Worm (Caenorhabditis elegans): Measurements from ENCODE around the gene M03E7.2.
"Not testable (repeated sequence)": the region's sequence is repeated elsewhere in the genome, so short reads cannot be mapped to it uniquely, and the experiment has no call there.

The M03E7.2 gene

ce11 chrV:5660604-5661209 lies 43.3 kb downstream of the M03E7.2 start, which contains the start of the genes mut-14 and C14C11.2:
mut-14 (minus strand) TSS chrV:5660704.
C14C11.2 (plus strand) TSS chrV:5661159.
- no peak for TF ChIP-seq pqm-1 (tag; optimal IDR thresholded peaks at IDR 0.05)
- no peak for TF ChIP-seq irx-1 (tag; optimal IDR thresholded peaks at IDR 0.05)
- no peak for TF ChIP-seq ceh-90 (tag; optimal IDR thresholded peaks at IDR 0.05)
- no peak for TF ChIP-seq sup-37 (GFP tag; optimal IDR thresholded peaks at IDR 0.05)
- TF ChIP-seq aha-1 (tag; optimal IDR thresholded peaks at IDR 0.05), result no peak
- no peak for TF ChIP-seq elt-2 (tag; optimal IDR thresholded peaks at IDR 0.05)
- TF ChIP-seq lin-39 (tag; optimal IDR thresholded peaks at IDR 0.05), result no peak
- no peak for TF ChIP-seq nhr-77 (tag; optimal IDR thresholded peaks at IDR 0.05)
- no peak for TF ChIP-seq unc-130 (tag; optimal IDR thresholded peaks at IDR 0.05)
- TF ChIP-seq snu-23 (GFP tag; optimal IDR thresholded peaks at IDR 0.05), result no peak
- no peak for TF ChIP-seq nhr-47 (tag; optimal IDR thresholded peaks at IDR 0.05)
- TF ChIP-seq lin-13 (GFP tag; optimal IDR thresholded peaks at IDR 0.05), result no peak
- no peak for TF ChIP-seq swsn-7 (tag; optimal IDR thresholded peaks at IDR 0.05)
- no peak for TF ChIP-seq ama-1 (optimal IDR thresholded peaks at IDR 0.05)
- TF ChIP-seq egl-27 (tag; optimal IDR thresholded peaks at IDR 0.05), result no peak
- TF ChIP-seq dsc-1 (tag; optimal IDR thresholded peaks at IDR 0.05), result no peak

- TF ChIP-seq pqm-1, elt-3, nhr-20 (tag; optimal IDR thresholded peaks at IDR 0.05): not testable (repeated sequence)
Measured at ce11 chrV:5663317-5663716, 45.9 kb downstream of the M03E7.2 start, which contains the start of gene C14C11.1. C14C11.1 (plus strand) TSS chrV:5663617.

ce11 chrV:5666036-5666729 lies 48.8 kb downstream of the M03E7.2 start, which contains the start of gene C14C11.7:
C14C11.7 (minus strand) TSS chrV:5666086.
- TF ChIP-seq rnt-1 (tag; optimal IDR thresholded peaks at IDR 0.05) (no peak), sox-4 (tag; optimal IDR thresholded peaks at IDR 0.05) (no peak), blmp-1 (tag; optimal IDR thresholded peaks at IDR 0.05) (no peak), fos-1 (tag; optimal IDR thresholded peaks at IDR 0.05) (no peak), Y116A8C.19 (tag; optimal IDR thresholded peaks at IDR 0.05; ENCODE audit: borderline replicate concordance) (no peak)

ce11 chrV:5667337-5667736 lies 49.9 kb downstream of the M03E7.2 start:
- TF ChIP-seq pqm-1 (tag; optimal IDR thresholded peaks at IDR 0.05) (no peak), efl-1 (optimal IDR thresholded peaks at IDR 0.05) (no peak), efl-1 (GFP tag; optimal IDR thresholded peaks at IDR 0.05 in 1 of 2) (peak in 1 of 2 experiments; percentile 92), nhr-12 (tag; optimal IDR thresholded peaks at IDR 0.05) (no peak), lin-35 (GFP tag; optimal IDR thresholded peaks at IDR 0.05) (peak in 1 of 2 experiments; percentile 3), grh-1 (GFP tag; IDR thresholded peaks at IDR 0.05) (0 out of 2 replicates have a peak, but pooled peaks have one; percentile 17), lin-15B (tag; optimal IDR thresholded peaks at IDR 0.05) (no peak), fos-1 (tag; optimal IDR thresholded peaks at IDR 0.05) (no peak), aha-1 (tag; optimal IDR thresholded peaks at IDR 0.05) (no peak), lsy-2 (tag; optimal IDR thresholded peaks at IDR 0.05) (no peak), nhr-47 (tag; optimal IDR thresholded peaks at IDR 0.05) (peak; percentile 36), nhr-90 (tag; optimal IDR thresholded peaks at IDR 0.05; ENCODE audit: poor library complexity) (peak; percentile 59), nhr-19 (GFP tag; conservative IDR thresholded peaks at IDR 0.05) (no peak), nhr-85 (tag) (peak; percentile 68)
